Fruit fly (Drosophila melanogaster): ENCODE measurements around the gene Tdrd3.
A peak's percentile ranks its signal among the peaks of the same experiment; 100 is the strongest.

Tdrd3 gene

dm6 chr3L:14755046-14755643, 31.4 kb upstream of the Tdrd3 start (continued):
- TF ChIP-seq CG18262 (tag; optimal IDR thresholded peaks at IDR 0.05): no peak
- TF ChIP-seq CG4424 (GFP tag; optimal IDR thresholded peaks at IDR 0.05): no peak
- peak; percentile 61 for TF ChIP-seq scrt (GFP tag; optimal IDR thresholded peaks at IDR 0.05)
- TF ChIP-seq pzg (GFP tag; optimal IDR thresholded peaks at IDR 0.05): no peak
- TF ChIP-seq ftz-f1 (GFP tag; optimal IDR thresholded peaks at IDR 0.05): peak; percentile 14
- peak; percentile 72 for TF ChIP-seq twi (tag; optimal IDR thresholded peaks at IDR 0.05)
- TF ChIP-seq Abd-B (GFP tag; optimal IDR thresholded peaks at IDR 0.05): no peak
- TF ChIP-seq hb (GFP tag; IDR thresholded peaks at IDR 0.05; ENCODE audit: partially characterized antibody): no peak
- TF ChIP-seq z (GFP tag; IDR thresholded peaks at IDR 0.05): peak; percentile 71; the same call in 2 of the 3 replicates
- no peak for TF ChIP-seq CG2875 (GFP tag; optimal IDR thresholded peaks at IDR 0.05)
- no peak for TF ChIP-seq tio (GFP tag; optimal IDR thresholded peaks at IDR 0.05)
- TF ChIP-seq klu (GFP tag; IDR thresholded peaks at IDR 0.05): no peak
- no peak for TF ChIP-seq ken (GFP tag; IDR thresholded peaks at IDR 0.05)
- TF ChIP-seq ranshi (GFP tag; IDR thresholded peaks at IDR 0.05): no peak
- TF ChIP-seq CG15514 (GFP tag; optimal IDR thresholded peaks at IDR 0.05): no peak
- no peak for TF ChIP-seq CG11696 (GFP tag; IDR thresholded peaks at IDR 0.05)
- no peak for TF ChIP-seq dmrt11E (tag; optimal IDR thresholded peaks at IDR 0.05)
- no peak for TF ChIP-seq CG14965 (GFP tag; optimal IDR thresholded peaks at IDR 0.05; ENCODE audit: borderline replicate concordance)
- TF ChIP-seq grn (GFP tag; optimal IDR thresholded peaks at IDR 0.05): no peak
- TF ChIP-seq sc (optimal IDR thresholded peaks at IDR 0.05): no peak
- TF ChIP-seq sc (GFP tag; optimal IDR thresholded peaks at IDR 0.05): no peak
- TF ChIP-seq bsh (GFP tag; optimal IDR thresholded peaks at IDR 0.05): no peak
- TF ChIP-seq MTF-1 (GFP tag; optimal IDR thresholded peaks at IDR 0.05; ENCODE audit: borderline replicate concordance): no peak
- no peak for TF ChIP-seq Asciz (GFP tag; optimal IDR thresholded peaks at IDR 0.05)
- TF ChIP-seq CG2202 (tag; optimal IDR thresholded peaks at IDR 0.05): no peak
- TF ChIP-seq cas (GFP tag; IDR thresholded peaks at IDR 0.05): no peak
- TF ChIP-seq tll (GFP tag; optimal IDR thresholded peaks at IDR 0.05): no peak
- TF ChIP-seq hbn (GFP tag; IDR thresholded peaks at IDR 0.05; ENCODE audit: partially characterized antibody): no peak; the same call in 1 of the 2 replicates
- no peak for TF ChIP-seq usp (GFP tag; optimal IDR thresholded peaks at IDR 0.05)
- no peak for TF ChIP-seq Ada2b (GFP tag; IDR thresholded peaks at IDR 0.05)
- TF ChIP-seq CG32772 (GFP tag; IDR thresholded peaks at IDR 0.05): peak; percentile 86
- no peak for TF ChIP-seq mld (GFP tag; IDR thresholded peaks at IDR 0.05; ENCODE audit: partially characterized antibody)
- peak; percentile 35 for TF ChIP-seq chn (GFP tag; optimal IDR thresholded peaks at IDR 0.05)
- no peak for TF ChIP-seq CG11456 (GFP tag; IDR thresholded peaks at IDR 0.05)
- peak; percentile 35; the same call in 1 of the 2 replicates for TF ChIP-seq E2f1 (GFP tag; IDR thresholded peaks at IDR 0.05)
- TF ChIP-seq CG12236 (GFP tag; optimal IDR thresholded peaks at IDR 0.05): no peak
- TF ChIP-seq CG14710 (tag; optimal IDR thresholded peaks at IDR 0.05): no peak
- peak; percentile 24 for TF ChIP-seq corto (GFP tag; optimal IDR thresholded peaks at IDR 0.05)
- no peak for TF ChIP-seq Antp (GFP tag; optimal IDR thresholded peaks at IDR 0.05)
- TF ChIP-seq Ets65A (GFP tag): no peak
- TF ChIP-seq Bteb2 (GFP tag; optimal IDR thresholded peaks at IDR 0.05): no peak
- TF ChIP-seq dpn (GFP tag; optimal IDR thresholded peaks at IDR 0.05): no peak
- TF ChIP-seq shn (GFP tag; optimal IDR thresholded peaks at IDR 0.05): no peak
- no peak for TF ChIP-seq CG3838 (GFP tag; optimal IDR thresholded peaks at IDR 0.05)
- no peak for TF ChIP-seq Stat92E (GFP tag; optimal IDR thresholded peaks at IDR 0.05)
- no peak for TF ChIP-seq NFAT (GFP tag; IDR thresholded peaks at IDR 0.05)
- no peak for TF ChIP-seq H2.0 (GFP tag; IDR thresholded peaks at IDR 0.05)
- no peak for TF ChIP-seq slou (GFP tag; optimal IDR thresholded peaks at IDR 0.05)
- peak; percentile 75; the same call in 1 of the 4 replicates for TF ChIP-seq chinmo (GFP tag; IDR thresholded peaks at IDR 0.05; ENCODE audit: partially characterized antibody)
- TF ChIP-seq CG32532 (GFP tag; IDR thresholded peaks at IDR 0.05): peak; percentile 17; the same call in 1 of the 2 replicates
